Worm (Caenorhabditis elegans) whole organism, young adult: ENCODE data around the gene sri-30.

ENCODE experiments used
- B0035.1 ChIP-seq: sonication (generic microtip); optimal IDR thresholded peaks from 2 replicates; lab custom pipeline; 2016; ENCODE audit warnings: missing genetic modification characterization, mild to moderate bottlenecking, missing compliant biosample characterization, missing genotype, missing genetic modification reagents
- F10E7.11 ChIP-seq: sonication (generic microtip); optimal IDR thresholded peaks from 2 replicates; lab custom pipeline; 2017; ENCODE audit warnings: mild to moderate bottlenecking, missing genetic modification characterization, moderate library complexity, missing compliant biosample characterization
- F39B2.1 ChIP-seq: fragments of 200-800 bp; sonication (Bioruptor generic); IDR thresholded peaks from 2 replicates; pipeline ENCODE4 v1.3.6; 2022; ENCODE audit warnings: missing genetic modification reagents, missing genetic modification characterization, missing compliant biosample characterization
- F57C9.4 ChIP-seq: sonication (generic microtip); optimal IDR thresholded peaks from 2 replicates; lab custom pipeline; 2017; ENCODE audit warnings: mild to moderate bottlenecking, missing genetic modification characterization, missing compliant biosample characterization
- K11D2.4 ChIP-seq: fragments of 200-800 bp; sonication (Bioruptor generic); IDR thresholded peaks from 2 replicates; pipeline ENCODE4 v1.3.6; 2022; ENCODE audit warnings: missing genetic modification reagents, missing genetic modification characterization, missing compliant biosample characterization
- Y53G8AR.9 ChIP-seq: fragments of 200-800 bp; sonication (Bioruptor generic); conservative IDR thresholded peaks from 2 replicates; pipeline ENCODE4 v1.3.6; 2022; ENCODE audit warnings: missing genetic modification reagents, missing genetic modification characterization, missing compliant biosample characterization
- aptf-2 ChIP-seq: fragments of 200-800 bp; sonication (Bioruptor generic); conservative IDR thresholded peaks from 2 replicates; pipeline ENCODE4 v1.3.6; 2022; ENCODE audit warnings: missing genetic modification reagents, missing genetic modification characterization, missing compliant biosample characterization
- aptf-3 ChIP-seq: fragments of 200-800 bp; sonication (Bioruptor generic); IDR thresholded peaks from 2 replicates; pipeline ENCODE4 v1.3.6; 2022; ENCODE audit warnings: missing genetic modification characterization, missing compliant biosample characterization
- atf-7 ChIP-seq: sonication (generic microtip); optimal IDR thresholded peaks from 2 replicates; lab custom pipeline; 2017; ENCODE audit warnings: mild to moderate bottlenecking, missing genetic modification characterization, missing compliant biosample characterization
- athp-1 ChIP-seq: sonication (generic microtip); optimal IDR thresholded peaks from 2 replicates; lab custom pipeline; 2017; ENCODE audit warnings: mild to moderate bottlenecking, missing genetic modification characterization, missing compliant biosample characterization
- cebp-1 ChIP-seq, 2 experiments: fragments of 200-800 bp in 1 of 2; sonication (Bioruptor generic) in 1 of 2; sonication (generic microtip) in 1 of 2; IDR thresholded peaks in 1 of 2; optimal IDR thresholded peaks in 1 of 2; 2 replicates each; pipeline versions ENCODE4 v1.3.6 to Lab custom; 2017 to 2022; ENCODE audit warnings: missing compliant biosample characterization in 2 of 2, missing genetic modification characterization in 2 of 2, mild to moderate bottlenecking in 1 of 2, missing genetic modification reagents in 1 of 2, moderate library complexity in 1 of 2
- dox-1 ChIP-seq: fragments of 200-800 bp; sonication (Bioruptor generic); IDR thresholded peaks from 2 replicates; pipeline ENCODE4 v1.3.6; 2022; ENCODE audit warnings: missing genetic modification reagents, missing genetic modification characterization, missing compliant biosample characterization
- efl-1 ChIP-seq: fragments of 150-350 bp; optimal IDR thresholded peaks from 2 replicates; lab custom pipeline; 2014; ENCODE audit warnings: missing biosample characterization, missing genetic modification reagents, missing genetic modification characterization
- egl-18 ChIP-seq: fragments of 200-800 bp; sonication (Bioruptor generic); IDR thresholded peaks from 2 replicates; pipeline ENCODE4 v1.3.6; 2022; ENCODE audit warnings: missing genetic modification reagents, missing genetic modification characterization, missing compliant biosample characterization
- hlh-12 ChIP-seq: sonication (generic microtip); optimal IDR thresholded peaks from 2 replicates; lab custom pipeline; 2016; ENCODE audit warnings: missing genetic modification characterization, missing compliant biosample characterization
- hlh-26 ChIP-seq: fragments of 200-800 bp; sonication (Bioruptor generic); conservative IDR thresholded peaks from 2 replicates; pipeline ENCODE4 v1.3.6; 2022; ENCODE audit warnings: missing genetic modification reagents, missing genetic modification characterization, missing compliant biosample characterization
- hmg-1.2 ChIP-seq: fragments of 200-800 bp; sonication (Bioruptor generic); IDR thresholded peaks from 2 replicates; pipeline ENCODE4 v1.3.6; 2022; ENCODE audit warnings: missing genetic modification reagents, missing genetic modification characterization, missing compliant biosample characterization
- hmg-20 ChIP-seq: fragments of 200-800 bp; sonication (Bioruptor generic); IDR thresholded peaks from 2 replicates; pipeline ENCODE4 v1.3.6; 2022; ENCODE audit warnings: missing genetic modification reagents, missing genetic modification characterization, missing compliant biosample characterization
- lag-1 ChIP-seq: fragments of 200-800 bp; sonication (Bioruptor generic); IDR thresholded peaks from 2 replicates; pipeline ENCODE4 v1.3.6; 2022; ENCODE audit warnings: missing genetic modification reagents, missing genetic modification characterization, missing compliant biosample characterization
- let-607 ChIP-seq, 2 experiments: fragments of 200-800 bp in 1 of 2; sonication (Bioruptor generic) in 1 of 2; sonication (generic microtip) in 1 of 2; optimal IDR thresholded peaks; 2 replicates each; lab custom pipeline; 2016 to 2018; ENCODE audit warnings: mild to moderate bottlenecking in 2 of 2, missing compliant biosample characterization in 2 of 2, missing genetic modification characterization in 2 of 2, moderate library complexity in 2 of 2, missing genotype in 1 of 2
- lin-26 ChIP-seq: fragments of 200-800 bp; sonication (Bioruptor generic); IDR thresholded peaks from 2 replicates; pipeline ENCODE4 v1.3.6; 2022; ENCODE audit warnings: missing genetic modification reagents, missing genetic modification characterization, missing compliant biosample characterization
- lin-40 ChIP-seq: sonication (generic microtip); optimal IDR thresholded peaks from 2 replicates; lab custom pipeline; 2016; ENCODE audit warnings: missing genetic modification characterization, mild to moderate bottlenecking, missing compliant biosample characterization, missing genotype, missing genetic modification reagents
- lsl-1 ChIP-seq: fragments of 200-800 bp; sonication (Bioruptor generic); optimal IDR thresholded peaks from 2 replicates; lab custom pipeline; 2018; ENCODE audit warnings: mild to moderate bottlenecking, missing genetic modification characterization, moderate library complexity, missing compliant biosample characterization
- madf-10 ChIP-seq: sonication (generic microtip); optimal IDR thresholded peaks from 2 replicates; lab custom pipeline; 2016; ENCODE audit warnings: mild to moderate bottlenecking, missing genetic modification characterization, missing compliant biosample characterization
- madf-3 ChIP-seq: fragments of 200-800 bp; sonication (Bioruptor generic); IDR thresholded peaks from 2 replicates; pipeline ENCODE4 v1.3.6; 2022; ENCODE audit warnings: missing genetic modification reagents, missing genetic modification characterization, missing compliant biosample characterization
- nhr-120 ChIP-seq: fragments of 200-800 bp; sonication (Bioruptor generic); IDR thresholded peaks from 2 replicates; pipeline ENCODE4 v1.3.6; 2022; ENCODE audit warnings: missing genetic modification characterization, missing compliant biosample characterization
- pbrm-1 ChIP-seq: fragments of 200-800 bp; sonication (Bioruptor generic); IDR thresholded peaks from 2 replicates; pipeline ENCODE4 v1.3.6; 2022; ENCODE audit warnings: missing genetic modification reagents, missing genetic modification characterization, missing compliant biosample characterization
- rpc-1 ChIP-seq, 2 experiments: fragments of 150-350 bp in 1 of 2; sonication (generic microtip) in 1 of 2; optimal IDR thresholded peaks; 2 replicates each; lab custom pipeline; 2014 to 2018; ENCODE audit warnings: missing biosample characterization in 1 of 2, missing genetic modification characterization in 1 of 2, missing genetic modification reagents in 1 of 2, missing genotype in 1 of 2
- somi-1 ChIP-seq: fragments of 200-800 bp; sonication (Bioruptor generic); optimal IDR thresholded peaks from 2 replicates; lab custom pipeline; 2018; ENCODE audit warnings: mild to moderate bottlenecking, missing genetic modification characterization, missing compliant biosample characterization
- unc-130 ChIP-seq: sonication (generic microtip); optimal IDR thresholded peaks from 2 replicates; lab custom pipeline; 2016; ENCODE audit warnings: missing genetic modification reagents, missing genetic modification characterization, missing compliant biosample characterization
- xnd-1 ChIP-seq: sonication (generic microtip); optimal IDR thresholded peaks from 2 replicates; lab custom pipeline; 2016; ENCODE audit warnings: missing genotype, missing genetic modification reagents, missing genetic modification characterization, missing compliant biosample characterization
- zfh-2 ChIP-seq: fragments of 200-800 bp; sonication (Bioruptor generic); conservative IDR thresholded peaks from 2 replicates; pipeline ENCODE4 v1.3.6; 2022; ENCODE audit warnings: missing genetic modification reagents, missing genetic modification characterization, missing compliant biosample characterization
- ztf-25 ChIP-seq: fragments of 200-800 bp; sonication (Bioruptor generic); IDR thresholded peaks from 2 replicates; pipeline ENCODE4 v1.3.6; 2022; ENCODE audit warnings: missing genetic modification reagents, missing genetic modification characterization, missing compliant biosample characterization

Gene sri-30

ce11 chrII:3045875-3046274 lies at the start of gene sri-30:
Gene sri-30 (plus strand): TSS chrII:3046175.
- TF ChIP-seq F57C9.4 (tag; lab: Kevin White, UChicago) = no peak
- no peak for TF ChIP-seq somi-1 (GFP tag; lab: Kevin White, UChicago)
- TF ChIP-seq cebp-1 (GFP tag; IDR thresholded peaks at IDR 0.05; lab: Robert Waterston, UW) = no peak
- TF ChIP-seq cebp-1 (tag; optimal IDR thresholded peaks at IDR 0.05; lab: Kevin White, UChicago) = no peak
- TF ChIP-seq F39B2.1 (GFP tag; lab: Robert Waterston, UW) = no peak
- TF ChIP-seq dox-1 (GFP tag; lab: Robert Waterston, UW) = no peak
- no peak for TF ChIP-seq madf-3 (GFP tag; lab: Robert Waterston, UW)
- TF ChIP-seq xnd-1 (tag; lab: Kevin White, UChicago) = no peak
- TF ChIP-seq rpc-1 (optimal IDR thresholded peaks at IDR 0.05; lab: Kevin White, UChicago) = no peak
- TF ChIP-seq rpc-1 (tag; optimal IDR thresholded peaks at IDR 0.05; lab: Kevin White, UChicago) = no peak
- TF ChIP-seq lin-40 (tag; lab: Kevin White, UChicago) = no peak
- no peak for TF ChIP-seq madf-10
- TF ChIP-seq F10E7.11 = no peak
- TF ChIP-seq hlh-26 (GFP tag; lab: Robert Waterston, UW) = no peak
- no peak for TF ChIP-seq unc-130 (GFP tag; lab: Kevin White, UChicago)
- TF ChIP-seq ztf-25 (GFP tag; lab: Robert Waterston, UW) = no peak
- no peak for TF ChIP-seq nhr-120 (GFP tag; lab: Robert Waterston, UW)
- TF ChIP-seq lsl-1 (GFP tag; lab: Kevin White, UChicago) = no peak
- TF ChIP-seq lin-26 (GFP tag; lab: Robert Waterston, UW) = no peak
- no peak for TF ChIP-seq pbrm-1 (GFP tag; lab: Robert Waterston, UW)

ce11 chrII:2996721-2997120 lies 49.3 kb upstream of the sri-30 start, which contains the start of gene lido-8:
Gene lido-8 (plus strand): TSS chrII:2997021.
- no peak for TF ChIP-seq hlh-12 (tag; lab: Kevin White, UChicago)
- no peak for TF ChIP-seq athp-1 (tag; lab: Kevin White, UChicago)
- no peak for TF ChIP-seq efl-1 (GFP tag; lab: Kevin White, UChicago)
- TF ChIP-seq lin-40 (tag; lab: Kevin White, UChicago) = no peak
- TF ChIP-seq let-607 (tag; optimal IDR thresholded peaks at IDR 0.05; lab: Kevin White, UChicago) = no peak
- TF ChIP-seq K11D2.4 (GFP tag; lab: Robert Waterston, UW) = no peak
- no peak for TF ChIP-seq hlh-26 (GFP tag; lab: Robert Waterston, UW)
- no peak for TF ChIP-seq Y53G8AR.9 (GFP tag; lab: Robert Waterston, UW)
- TF ChIP-seq, all 124 proteins: peak for 0

- peak; percentile 94 for TF ChIP-seq atf-7 (tag; lab: Kevin White, UChicago)
- TF ChIP-seq egl-18 (GFP tag; lab: Robert Waterston, UW) = no peak
Measured at ce11 chrII:2997828-2998441, 48.0 kb upstream of the sri-30 start.

ce11 chrII:3000535-3001264 lies 45.3 kb upstream of the sri-30 start, which contains the start of gene lido-9:
Gene lido-9 (plus strand): TSS chrII:3000768.
- peak; percentile 95 for TF ChIP-seq aptf-2 (GFP tag; lab: Robert Waterston, UW)
- no peak for TF ChIP-seq hmg-20 (GFP tag; lab: Robert Waterston, UW)
- 0 out of 2 replicates have a peak, but pooled peaks have one; percentile 34 for TF ChIP-seq Y53G8AR.9 (GFP tag; lab: Robert Waterston, UW)
- TF ChIP-seq lag-1 (GFP tag; lab: Robert Waterston, UW) = no peak
- TF ChIP-seq efl-1 (GFP tag; lab: Kevin White, UChicago) = peak; percentile 34
- peak; percentile 62 for TF ChIP-seq hmg-1.2 (GFP tag; lab: Robert Waterston, UW)
- no peak for TF ChIP-seq B0035.1 (tag; lab: Kevin White, UChicago)
- TF ChIP-seq aptf-3 = 0 out of 2 replicates have a peak, but pooled peaks have one; percentile 21
- peak; percentile 71 for TF ChIP-seq zfh-2 (GFP tag; lab: Robert Waterston, UW)
